Fruit fly (Drosophila melanogaster): ENCODE data around the gene Zcchc7.

- TF ChIP-seq Asciz (GFP tag; optimal IDR thresholded peaks at IDR 0.05) (no peak), CG34376 (GFP tag; optimal IDR thresholded peaks at IDR 0.05) (no peak)
These were observed 47.6 kb downstream of the Zcchc7 start for dm6 chr3L:16892728-16893271.

All from whole organism, embryonic.